Worm (Caenorhabditis elegans) whole organism, young adult: ENCODE measurements around the gene srpa-72.

Experiments
- C17E4.6 ChIP-seq: fragments of 200-800 bp; sonication (Bioruptor generic); IDR thresholded peaks from 2 replicates; pipeline ENCODE4 v1.3.6; 2022; ENCODE audit warnings: missing genetic modification reagents, missing genetic modification characterization, missing compliant biosample characterization
- D2030.7 ChIP-seq: fragments of 200-800 bp; sonication (Bioruptor generic); IDR thresholded peaks from 2 replicates; pipeline ENCODE4 v1.3.6; 2022; ENCODE audit warnings: missing genetic modification reagents, missing genetic modification characterization, missing compliant biosample characterization
- F52B5.7 ChIP-seq: sonication (generic microtip); optimal IDR thresholded peaks from 2 replicates; lab custom pipeline; 2016; ENCODE audit warnings: mild to moderate bottlenecking, missing genetic modification characterization, missing compliant biosample characterization
- F57C9.4 ChIP-seq: sonication (generic microtip); optimal IDR thresholded peaks from 2 replicates; lab custom pipeline; 2017; ENCODE audit warnings: mild to moderate bottlenecking, missing genetic modification characterization, missing compliant biosample characterization
- Y53G8AR.9 ChIP-seq: fragments of 200-800 bp; sonication (Bioruptor generic); conservative IDR thresholded peaks from 2 replicates; pipeline ENCODE4 v1.3.6; 2022; ENCODE audit warnings: missing genetic modification reagents, missing genetic modification characterization, missing compliant biosample characterization
- attf-5 ChIP-seq: fragments of 200-800 bp; sonication (Bioruptor generic); optimal IDR thresholded peaks from 2 replicates; lab custom pipeline; 2018; ENCODE audit warnings: mild to moderate bottlenecking, missing genetic modification characterization, missing compliant biosample characterization
- ceh-100 ChIP-seq: fragments of 200-800 bp; sonication (Bioruptor generic); IDR thresholded peaks from 2 replicates; pipeline ENCODE4 v1.3.6; 2022; ENCODE audit warnings: missing genetic modification reagents, missing genetic modification characterization, missing compliant biosample characterization
- ceh-58 ChIP-seq: fragments of 200-800 bp; sonication (Bioruptor generic); IDR thresholded peaks from 2 replicates; pipeline ENCODE4 v1.3.6; 2022; ENCODE audit warnings: missing genetic modification characterization, missing compliant biosample characterization
- egrh-3 ChIP-seq: fragments of 200-800 bp; sonication (Bioruptor generic); IDR thresholded peaks from 2 replicates; pipeline ENCODE4 v1.3.6; 2022; ENCODE audit warnings: missing genetic modification reagents, missing genetic modification characterization, missing compliant biosample characterization
- gei-17 ChIP-seq: fragments of 200-800 bp; sonication (Bioruptor generic); optimal IDR thresholded peaks from 2 replicates; lab custom pipeline; 2018; ENCODE audit warnings: mild to moderate bottlenecking, missing genetic modification characterization, missing compliant biosample characterization
- hlh-26 ChIP-seq: fragments of 200-800 bp; sonication (Bioruptor generic); conservative IDR thresholded peaks from 2 replicates; pipeline ENCODE4 v1.3.6; 2022; ENCODE audit warnings: missing genetic modification reagents, missing genetic modification characterization, missing compliant biosample characterization
- lsy-27 ChIP-seq: sonication (generic microtip); optimal IDR thresholded peaks from 2 replicates; lab custom pipeline; 2017; ENCODE audit warnings: missing genetic modification characterization, mild to moderate bottlenecking, missing compliant biosample characterization, antibody characterized with exemption, missing genotype, borderline replicate concordance; ENCODE audit not compliant: insufficient read depth
- madf-3 ChIP-seq: fragments of 200-800 bp; sonication (Bioruptor generic); IDR thresholded peaks from 2 replicates; pipeline ENCODE4 v1.3.6; 2022; ENCODE audit warnings: missing genetic modification reagents, missing genetic modification characterization, missing compliant biosample characterization
- mxl-1 ChIP-seq: sonication (generic microtip); optimal IDR thresholded peaks from 2 replicates; lab custom pipeline; 2016; ENCODE audit warnings: missing genetic modification characterization, missing compliant biosample characterization
- rpc-1 ChIP-seq, 2 experiments: fragments of 150-350 bp in 1 of 2; sonication (generic microtip) in 1 of 2; optimal IDR thresholded peaks; 2 replicates each; lab custom pipeline; 2014 to 2018; ENCODE audit warnings: missing biosample characterization in 1 of 2, missing genetic modification characterization in 1 of 2, missing genetic modification reagents in 1 of 2, missing genotype in 1 of 2
- unc-62 ChIP-seq: fragments of 150-350 bp; optimal IDR thresholded peaks from 2 replicates; lab custom pipeline; 2014; ENCODE audit warnings: missing biosample characterization, missing genetic modification reagents, missing genetic modification characterization

srpa-72 gene

DNA sequence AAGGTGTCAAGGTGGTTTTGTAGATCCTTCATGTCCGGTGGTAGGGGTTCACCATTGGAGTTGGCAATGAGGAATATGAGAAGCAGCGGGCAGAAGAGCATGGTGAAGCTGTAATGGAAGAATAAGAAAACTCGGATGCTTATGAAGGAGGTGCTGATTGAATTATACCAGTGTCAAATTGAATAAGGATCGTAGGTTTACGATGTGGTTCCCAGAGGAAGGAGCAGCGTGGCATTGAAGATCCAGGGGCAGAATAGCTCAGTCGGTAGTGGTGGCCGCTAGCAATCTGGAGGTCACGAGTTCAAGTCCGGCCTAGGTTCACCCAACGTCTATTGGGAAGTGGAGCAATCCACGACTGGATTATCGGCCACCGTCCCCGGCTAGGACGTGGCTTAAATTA is 54.2 kb downstream of the srpa-72 start, which contains the start of gene Y110A2AL.6:
Y110A2AL.6 (minus strand) TSS at position 101 of the 400 bp plus-strand sequence.
- TF ChIP-seq hlh-26 (GFP tag; lab: Robert Waterston, UW) (no peak), D2030.7 (GFP tag; lab: Robert Waterston, UW) (no peak), ceh-100 (GFP tag; lab: Robert Waterston, UW) (no peak), rpc-1 (optimal IDR thresholded peaks at IDR 0.05; lab: Kevin White, UChicago) (no peak), rpc-1 (tag; optimal IDR thresholded peaks at IDR 0.05; lab: Kevin White, UChicago) (peak; percentile 33)

DNA sequence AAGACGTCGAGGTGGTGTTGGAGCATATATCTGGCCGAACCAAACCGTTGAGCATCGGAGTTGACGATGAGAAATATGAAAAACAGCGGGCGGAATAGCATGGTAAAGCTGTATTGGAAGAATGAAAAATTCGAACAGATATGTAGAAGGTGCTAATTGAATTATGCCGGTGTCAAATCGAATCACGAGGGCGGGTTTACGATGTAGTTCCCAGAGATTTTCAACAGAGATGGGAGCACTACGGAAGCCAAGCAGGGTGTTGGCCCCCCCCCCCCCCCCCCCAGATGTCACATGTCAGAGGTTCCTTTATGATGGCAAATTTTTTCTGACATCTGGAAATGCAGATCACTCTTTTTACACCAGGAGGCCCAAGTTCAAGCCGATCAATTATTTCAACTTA is 55.8 kb downstream of the srpa-72 start, which contains the start of gene Y110A2AL.7:
Y110A2AL.7 (minus strand) TSS at position 101 of the 400 bp plus-strand sequence.
- TF ChIP-seq C17E4.6 (GFP tag; lab: Robert Waterston, UW): no peak
- TF ChIP-seq attf-5 (GFP tag; lab: Kevin White, UChicago): no peak
- no peak for TF ChIP-seq F57C9.4 (tag; lab: Kevin White, UChicago)
- TF ChIP-seq madf-3: no peak
- TF ChIP-seq F52B5.7 (tag; lab: Kevin White, UChicago): no peak
- TF ChIP-seq egrh-3: no peak
- TF ChIP-seq mxl-1 (tag; lab: Kevin White, UChicago): no peak
- no peak for TF ChIP-seq unc-62
- no peak for TF ChIP-seq lsy-27 (tag; lab: Kevin White, UChicago)
- no peak for TF ChIP-seq Y53G8AR.9 (GFP tag; lab: Robert Waterston, UW)
- no peak for TF ChIP-seq gei-17 (GFP tag; lab: Kevin White, UChicago)
- no peak for TF ChIP-seq ceh-58 (GFP tag; lab: Robert Waterston, UW)
